Fruit fly (Drosophila melanogaster) whole organism, embryonic: ENCODE results near the gene ppk7.

Experiments
- CG10267 ChIP-seq: fragments of 200-800 bp; sonication (Bioruptor generic); optimal IDR thresholded peaks from 2 replicates; lab custom pipeline; 2018; ENCODE audit warnings: missing biosample characterization, mild to moderate bottlenecking, missing genetic modification characterization, moderate library complexity
- CG12104 ChIP-seq: fragments of 200-800 bp; sonication (Bioruptor generic); optimal IDR thresholded peaks from 3 replicates; lab custom pipeline; 2016; ENCODE audit warnings: missing biosample characterization, missing genetic modification characterization
- CG12155 ChIP-seq: fragments of 200-800 bp; sonication (Bioruptor generic); optimal IDR thresholded peaks from 3 replicates; lab custom pipeline; 2016; ENCODE audit warnings: missing biosample characterization, missing genetic modification characterization
- CG12769 ChIP-seq: fragments of 200-800 bp; sonication (Bioruptor generic); optimal IDR thresholded peaks from 2 replicates; lab custom pipeline; 2019; ENCODE audit warnings: missing biosample characterization, mild to moderate bottlenecking, missing genetic modification characterization, moderate library complexity
- CG14710 ChIP-seq: fragments of 200-800 bp; sonication (Bioruptor generic); optimal IDR thresholded peaks from 3 replicates; lab custom pipeline; 2019; ENCODE audit warnings: missing biosample characterization, mild to moderate bottlenecking, missing genetic modification characterization, moderate library complexity
- CG1602 ChIP-seq: fragments of 200-800 bp; sonication (Bioruptor generic); optimal IDR thresholded peaks from 3 replicates; lab custom pipeline; 2016; ENCODE audit warnings: missing biosample characterization, missing genetic modification characterization
- CG18262 ChIP-seq: fragments of 200-800 bp; optimal IDR thresholded peaks from 3 replicates; lab custom pipeline; 2019; ENCODE audit warnings: missing biosample characterization, mild to moderate bottlenecking, missing genetic modification characterization, moderate library complexity
- CG18599 ChIP-seq: fragments of 200-800 bp; sonication (Bioruptor generic); optimal IDR thresholded peaks from 3 replicates; lab custom pipeline; 2017; ENCODE audit warnings: missing biosample characterization, missing genetic modification characterization, mild to moderate bottlenecking, moderate library complexity, missing genetic modification reagents
- CG2199 ChIP-seq: fragments of 200-800 bp; sonication (Bioruptor generic); IDR thresholded peaks from 3 replicates; pipeline ENCODE4 v1.3.6; 2022; ENCODE audit warnings: missing biosample characterization, missing genetic modification characterization
- CG2202 ChIP-seq: fragments of 200-800 bp; sonication (Bioruptor generic); optimal IDR thresholded peaks from 2 replicates; lab custom pipeline; 2018; ENCODE audit warnings: missing biosample characterization, mild to moderate bottlenecking, missing genetic modification characterization
- CG30431 ChIP-seq: fragments of 200-800 bp; sonication (Bioruptor generic); optimal IDR thresholded peaks from 2 replicates; lab custom pipeline; 2017; ENCODE audit warnings: missing biosample characterization, missing genetic modification characterization
- CG6272 ChIP-seq: fragments of 200-800 bp; sonication (Bioruptor generic); IDR thresholded peaks from 2 replicates; pipeline ENCODE4 v1.3.6; 2022; ENCODE audit warnings: missing biosample characterization, missing genetic modification characterization
- CG7556 ChIP-seq: fragments of 200-800 bp; sonication (Bioruptor generic); optimal IDR thresholded peaks from 2 replicates; lab custom pipeline; 2017; ENCODE audit warnings: missing biosample characterization, mild to moderate bottlenecking, missing genetic modification characterization
- Chrac-16 ChIP-seq: fragments of 200-800 bp; sonication (Bioruptor generic); optimal IDR thresholded peaks from 3 replicates; lab custom pipeline; 2016; ENCODE audit warnings: missing biosample characterization, missing genetic modification characterization
- Deaf1 ChIP-seq: fragments of 200-800 bp; optimal IDR thresholded peaks from 3 replicates; lab custom pipeline; 2019; ENCODE audit warnings: missing biosample characterization, mild to moderate bottlenecking, missing genetic modification characterization, moderate library complexity
- Dek ChIP-seq: fragments of 200-800 bp; sonication (Bioruptor generic); optimal IDR thresholded peaks from 3 replicates; lab custom pipeline; 2019; ENCODE audit warnings: missing biosample characterization, mild to moderate bottlenecking, missing genetic modification characterization, moderate library complexity
- Dref ChIP-seq: fragments of 200-800 bp; sonication (Bioruptor generic); IDR thresholded peaks from 2 replicates; pipeline ENCODE4 v1.3.6; 2022; ENCODE audit warnings: missing biosample characterization, missing genetic modification characterization
- ERR ChIP-seq: fragments of 200-800 bp; sonication (Bioruptor generic); optimal IDR thresholded peaks from 2 replicates; lab custom pipeline; 2016; ENCODE audit warnings: missing biosample characterization, missing genetic modification characterization
- Ets97D ChIP-seq: fragments of 200-800 bp; sonication (Bioruptor generic); optimal IDR thresholded peaks from 3 replicates; lab custom pipeline; 2016; ENCODE audit warnings: missing biosample characterization, missing genetic modification characterization
- HLH3B ChIP-seq: fragments of 200-800 bp; sonication (Bioruptor generic); IDR thresholded peaks from 2 replicates; pipeline ENCODE4 v1.3.6; 2022; ENCODE audit warnings: missing biosample characterization, missing genetic modification characterization
- HmgZ ChIP-seq: fragments of 200-800 bp; sonication (Bioruptor generic); optimal IDR thresholded peaks from 2 replicates; lab custom pipeline; 2018; ENCODE audit warnings: missing biosample characterization, mild to moderate bottlenecking, missing genetic modification characterization
- MBD-R2 ChIP-seq: fragments of 200-800 bp; sonication (Bioruptor generic); IDR thresholded peaks from 2 replicates; pipeline ENCODE4 v1.3.6; 2022; ENCODE audit warnings: missing biosample characterization, missing genetic modification characterization
- Mad ChIP-seq: fragments of 200-800 bp; sonication (Bioruptor generic); optimal IDR thresholded peaks from 2 replicates; lab custom pipeline; 2016; ENCODE audit warnings: missing biosample characterization, missing genetic modification characterization
- Mrtf ChIP-seq: fragments of 200-800 bp; sonication (Bioruptor generic); IDR thresholded peaks from 3 replicates; pipeline ENCODE4 v1.3.6; 2022; ENCODE audit warnings: missing biosample characterization, missing genetic modification characterization
- NC2α ChIP-seq: fragments of 200-800 bp; sonication (Bioruptor generic); optimal IDR thresholded peaks from 2 replicates; lab custom pipeline; 2016; ENCODE audit warnings: missing biosample characterization, missing genetic modification characterization
- Xbp1 ChIP-seq: fragments of 200-800 bp; sonication (Bioruptor generic); optimal IDR thresholded peaks from 3 replicates; lab custom pipeline; 2016; ENCODE audit warnings: missing biosample characterization, mild to moderate bottlenecking, missing genetic modification characterization
- abd-A ChIP-seq: fragments of 200-800 bp; sonication (Bioruptor generic); optimal IDR thresholded peaks from 3 replicates; lab custom pipeline; 2019; ENCODE audit warnings: missing biosample characterization, mild to moderate bottlenecking, missing genetic modification characterization, moderate library complexity
- bbx ChIP-seq: fragments of 200-800 bp; sonication (Bioruptor generic); IDR thresholded peaks from 2 replicates; pipeline ENCODE4 v1.3.6; 2022; ENCODE audit warnings: missing biosample characterization, missing genetic modification characterization; ENCODE audit not compliant: partially characterized antibody
- bcd ChIP-seq: fragments of 200-800 bp; sonication (Bioruptor generic); optimal IDR thresholded peaks from 2 replicates; lab custom pipeline; 2017; ENCODE audit warnings: missing biosample characterization, mild to moderate bottlenecking, missing genetic modification characterization
- da ChIP-seq: fragments of 200-800 bp; sonication (Bioruptor generic); optimal IDR thresholded peaks from 2 replicates; lab custom pipeline; 2016; ENCODE audit warnings: missing biosample characterization, missing genetic modification characterization
- dmrt11E ChIP-seq: fragments of 200-800 bp; sonication (Bioruptor generic); optimal IDR thresholded peaks from 3 replicates; lab custom pipeline; 2018; ENCODE audit warnings: missing biosample characterization, mild to moderate bottlenecking, missing genetic modification characterization, moderate library complexity
- dysf ChIP-seq: fragments of 200-800 bp; sonication (Bioruptor generic); IDR thresholded peaks from 3 replicates; pipeline ENCODE4 v1.3.6; 2022; ENCODE audit warnings: missing biosample characterization, missing genetic modification characterization
- fd102C ChIP-seq: fragments of 200-800 bp; sonication (Bioruptor generic); optimal IDR thresholded peaks from 2 replicates; lab custom pipeline; 2018; ENCODE audit warnings: missing biosample characterization, mild to moderate bottlenecking, missing genetic modification characterization, moderate library complexity
- gro ChIP-seq: fragments of 200-800 bp; sonication (Bioruptor generic); optimal IDR thresholded peaks from 2 replicates; lab custom pipeline; 2016; ENCODE audit warnings: missing biosample characterization, missing genetic modification characterization
- gt ChIP-seq: fragments of 200-800 bp; sonication (Bioruptor generic); IDR thresholded peaks from 2 replicates; pipeline ENCODE4 v1.3.6; 2022; ENCODE audit warnings: missing biosample characterization, missing genetic modification characterization
- mld ChIP-seq: fragments of 200-800 bp; sonication (Bioruptor generic); IDR thresholded peaks from 3 replicates; pipeline ENCODE4 v1.3.6; 2022; ENCODE audit warnings: missing biosample characterization, missing genetic modification characterization; ENCODE audit not compliant: partially characterized antibody
- nerfin-1 ChIP-seq: fragments of 200-800 bp; sonication (Bioruptor generic); optimal IDR thresholded peaks from 3 replicates; lab custom pipeline; 2019; ENCODE audit warnings: missing biosample characterization, mild to moderate bottlenecking, missing genetic modification characterization, moderate library complexity
- onecut ChIP-seq: fragments of 200-800 bp; sonication (Bioruptor generic); IDR thresholded peaks from 2 replicates; pipeline ENCODE4 v1.3.6; 2022; ENCODE audit warnings: missing biosample characterization, missing genetic modification characterization
- pan ChIP-seq, 4 experiments: fragments of >200 bp in 3 of 4; fragments of 200-800 bp in 1 of 4; sonication (Bioruptor generic) in 1 of 4; optimal IDR thresholded peaks in 3 of 4; IDR thresholded peaks in 1 of 4; 2 replicates each; pipeline versions ENCODE4 v1.3.6 to Lab custom; 2017 to 2022; ENCODE audit warnings: missing biosample characterization in 2 of 4, missing genetic modification characterization in 2 of 4, mixed read lengths in 1 of 4
- pita ChIP-seq: fragments of 200-800 bp; sonication (Bioruptor generic); optimal IDR thresholded peaks from 2 replicates; lab custom pipeline; 2017; ENCODE audit warnings: missing biosample characterization, mild to moderate bottlenecking, missing genetic modification characterization
- pzg ChIP-seq: fragments of 200-800 bp; sonication (Bioruptor generic); optimal IDR thresholded peaks from 3 replicates; lab custom pipeline; 2018; ENCODE audit warnings: missing biosample characterization, mild to moderate bottlenecking, missing genetic modification characterization, moderate library complexity
- repo ChIP-seq: fragments of 200-800 bp; sonication (Bioruptor generic); optimal IDR thresholded peaks from 2 replicates; lab custom pipeline; 2016; ENCODE audit warnings: missing biosample characterization, missing genetic modification characterization
- sc ChIP-seq, 3 experiments: fragments of >200 bp in 2 of 3; fragments of 200-800 bp in 1 of 3; sonication (Bioruptor generic) in 1 of 3; optimal IDR thresholded peaks; 2 replicates in 2 of 3; 3 replicates in 1 of 3; lab custom pipeline; 2017; ENCODE audit warnings: mild to moderate bottlenecking in 1 of 3, missing biosample characterization in 1 of 3, missing genetic modification characterization in 1 of 3, missing genetic modification reagents in 1 of 3
- scrt ChIP-seq: fragments of 200-800 bp; sonication (Bioruptor generic); optimal IDR thresholded peaks from 2 replicates; lab custom pipeline; 2018; ENCODE audit warnings: missing biosample characterization, mild to moderate bottlenecking, missing genetic modification characterization, moderate library complexity
- sd ChIP-seq: fragments of 200-800 bp; sonication (Bioruptor generic); optimal IDR thresholded peaks from 3 replicates; lab custom pipeline; 2018; ENCODE audit warnings: missing biosample characterization, mild to moderate bottlenecking, missing genetic modification characterization, moderate library complexity
- so ChIP-seq: fragments of 200-800 bp; sonication (Bioruptor generic); IDR thresholded peaks from 3 replicates; pipeline ENCODE4 v1.3.6; 2022; ENCODE audit warnings: missing biosample characterization, missing genetic modification characterization
- wor ChIP-seq: fragments of 200-800 bp; sonication (Bioruptor generic); IDR thresholded peaks from 2 replicates; pipeline ENCODE4 v1.3.6; 2022; ENCODE audit warnings: missing biosample characterization, missing genetic modification characterization

ppk7 gene

dm6 chr2L:6323536-6324385 is 30.4 kb downstream of the ppk7 start, which contains the start of gene PDZ-GEF (continued):
- TF ChIP-seq CG10267 (tag; lab: Kevin White, UChicago), result peak; percentile 68
- peak; percentile 7 for TF ChIP-seq CG18599 (GFP tag; lab: Kevin White, UChicago)
- peak; percentile 77 for TF ChIP-seq Xbp1
- no peak for TF ChIP-seq CG30431 (GFP tag; lab: Kevin White, UChicago)
- TF ChIP-seq abd-A (tag; lab: Kevin White, UChicago), result no peak
- peak; percentile 14 for TF ChIP-seq repo (GFP tag; lab: Kevin White, UChicago)
- TF ChIP-seq NC2α (GFP tag; lab: Kevin White, UChicago), result peak; percentile 37
- peak; percentile 50 for TF ChIP-seq Dref (GFP tag; lab: Robert Waterston, UW)
- no peak for TF ChIP-seq CG7556 (GFP tag; lab: Kevin White, UChicago)
- TF ChIP-seq CG18262, result peak; percentile 50
- TF ChIP-seq CG12155 (GFP tag; lab: Kevin White, UChicago), result peak; percentile 47
- TF ChIP-seq pita (GFP tag; lab: Kevin White, UChicago), result peak; percentile 31
- no peak for TF ChIP-seq CG6272 (GFP tag; lab: Robert Waterston, UW)
- TF ChIP-seq HmgZ (tag; lab: Kevin White, UChicago), result peak; percentile 75
- no peak for TF ChIP-seq wor (GFP tag; lab: Robert Waterston, UW)
- TF ChIP-seq Ets97D (GFP tag; lab: Kevin White, UChicago), result peak; percentile 53
- TF ChIP-seq CG2199, result peak; percentile 80
- peak; percentile 15 for TF ChIP-seq fd102C
- peak; percentile 68 for TF ChIP-seq Chrac-16 (GFP tag; lab: Kevin White, UChicago)
- peak; percentile 27 for TF ChIP-seq CG2202 (tag; lab: Kevin White, UChicago)
- TF ChIP-seq Mrtf, result no peak
- TF ChIP-seq CG14710 (tag; lab: Kevin White, UChicago), result peak; percentile 99
- peak; percentile 8 for TF ChIP-seq CG12104 (GFP tag; lab: Kevin White, UChicago)
- TF ChIP-seq scrt, result peak; percentile 33
- TF ChIP-seq bcd (GFP tag; lab: Kevin White, UChicago), result peak; percentile 38
- TF ChIP-seq CG12769 (tag; lab: Kevin White, UChicago), result no peak
- TF ChIP-seq dysf, result peak; percentile 54; the same call in 2 of the 3 replicates
- peak; percentile 58 for TF ChIP-seq gro (GFP tag; lab: Kevin White, UChicago)
- TF ChIP-seq bbx, result peak; percentile 53; the same call in 1 of the 2 replicates
- peak; percentile 58; the same call in 1 of the 2 replicates for TF ChIP-seq MBD-R2 (GFP tag; lab: Robert Waterston, UW)
- peak; percentile 99 for TF ChIP-seq sd (tag; lab: Kevin White, UChicago)
- TF ChIP-seq gt (GFP tag; lab: Robert Waterston, UW), result no peak
- TF ChIP-seq nerfin-1 (tag; lab: Kevin White, UChicago), result peak; percentile 99
- no peak for TF ChIP-seq mld (GFP tag; lab: Robert Waterston, UW)
- peak; percentile 50 for TF ChIP-seq dmrt11E
- TF ChIP-seq Mad (GFP tag; lab: Kevin White, UChicago), result peak; percentile 33
- 0 out of 2 replicates have a peak, but pooled peaks have one; percentile 17 for TF ChIP-seq HLH3B (GFP tag; lab: Robert Waterston, UW)
- TF ChIP-seq ERR, result no peak
- TF ChIP-seq pan (optimal IDR thresholded peaks at IDR 0.05; lab: Kevin White, UChicago), result no peak
- peak in 1 of 2 experiments; percentile 47 for TF ChIP-seq pan (GFP tag; optimal IDR thresholded peaks at IDR 0.05 in 1 of 2, IDR thresholded peaks at IDR 0.05 in 1 of 2)
- TF ChIP-seq sc (optimal IDR thresholded peaks at IDR 0.05; lab: Kevin White, UChicago), result no peak
- TF ChIP-seq sc (GFP tag; optimal IDR thresholded peaks at IDR 0.05; lab: Kevin White, UChicago), result peak; percentile 27
- TF ChIP-seq so (GFP tag; lab: Robert Waterston, UW), result 0 out of 3 replicates have a peak, but pooled peaks have one; percentile 41
- TF ChIP-seq Deaf1 (tag; lab: Kevin White, UChicago), result peak; percentile 17
- peak; percentile 53; the same call in 1 of the 2 replicates for TF ChIP-seq onecut (GFP tag; lab: Robert Waterston, UW)
- peak; percentile 89 for TF ChIP-seq pzg (GFP tag; lab: Kevin White, UChicago)
- TF ChIP-seq CG1602 (GFP tag; lab: Kevin White, UChicago), result peak; percentile 45
- TF ChIP-seq Dek (tag; lab: Kevin White, UChicago), result peak; percentile 47
- TF ChIP-seq da (GFP tag; lab: Kevin White, UChicago), result peak; percentile 35
